Fruit fly (Drosophila melanogaster) whole organism, pupa: ENCODE data around the gene Ankrd49.

Source experiments
- CG13204 ChIP-seq: fragments of 200-800 bp; sonication (Bioruptor generic); optimal IDR thresholded peaks from 2 replicates; lab custom pipeline; 2018; ENCODE audit warnings: missing biosample characterization, mild to moderate bottlenecking, missing genetic modification characterization, moderate library complexity
- CG9948 ChIP-seq: fragments of 200-800 bp; sonication (Bioruptor generic); optimal IDR thresholded peaks from 2 replicates; lab custom pipeline; 2018; ENCODE audit warnings: missing biosample characterization, mild to moderate bottlenecking, missing genetic modification characterization, moderate library complexity

DNA sequence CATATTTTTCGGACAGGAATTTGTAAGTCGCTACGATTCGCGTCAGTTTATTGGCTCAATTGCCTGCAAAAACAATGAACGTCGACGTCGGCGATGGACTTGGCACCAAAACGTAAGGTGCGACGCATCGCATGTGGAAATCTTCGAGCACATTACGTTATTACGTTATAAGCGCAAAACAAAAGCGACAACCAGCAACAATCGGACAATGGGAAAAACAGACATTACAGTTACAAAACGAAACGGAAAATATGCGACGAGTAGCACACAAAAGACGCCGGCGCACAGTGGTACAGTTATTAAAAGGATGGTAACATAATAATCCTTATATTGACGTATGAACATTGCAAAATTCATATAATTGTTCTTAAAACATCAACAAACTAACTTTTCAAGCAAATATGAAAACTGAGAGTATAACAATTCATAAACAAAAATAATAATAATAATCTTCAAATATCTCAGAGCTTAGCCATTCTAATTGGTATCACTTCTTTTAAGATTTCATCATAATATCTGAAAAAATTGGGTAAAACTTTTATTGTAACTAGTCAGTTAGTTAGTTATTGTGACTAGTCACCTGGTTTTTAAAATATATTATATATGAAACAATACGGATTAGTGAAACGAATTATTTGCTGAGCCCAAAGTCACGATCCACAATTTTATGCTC lies 12.3 kb downstream of the Ankrd49 start:
- TF ChIP-seq CG9948 (tag; lab: Kevin White, UChicago): peak; percentile 62
- TF ChIP-seq CG13204 (GFP tag; lab: Kevin White, UChicago): no peak
